Fruit fly (Drosophila melanogaster): ENCODE results near the gene sas.

dm6 chr3R:7162356-7163289, at the start of gene sas:
- TF ChIP-seq toe (GFP tag; optimal IDR thresholded peaks at IDR 0.05) (no peak), Clk (GFP tag; optimal IDR thresholded peaks at IDR 0.05) (no peak), Hr96 (GFP tag; optimal IDR thresholded peaks at IDR 0.05) (no peak)

Measured in whole organism, adult.